Fruit fly (Drosophila melanogaster) whole organism, embryonic: Measurements from ENCODE around the gene Svil.

Experiments
- CG10959 ChIP-seq: fragments of 200-800 bp; sonication (Bioruptor generic); IDR thresholded peaks from 2 replicates; pipeline ENCODE4 v1.3.6; 2022; ENCODE audit warnings: missing biosample characterization, missing genetic modification characterization
- CG10979 ChIP-seq: fragments of 200-800 bp; sonication (Bioruptor generic); optimal IDR thresholded peaks from 2 replicates; lab custom pipeline; 2018; ENCODE audit warnings: missing biosample characterization, mild to moderate bottlenecking, missing genetic modification characterization, moderate library complexity
- CG12391 ChIP-seq: fragments of 200-800 bp; sonication (Bioruptor generic); optimal IDR thresholded peaks from 3 replicates; lab custom pipeline; 2018; ENCODE audit warnings: missing biosample characterization, mild to moderate bottlenecking, missing genetic modification characterization, moderate library complexity
- CG12769 ChIP-seq: fragments of 200-800 bp; sonication (Bioruptor generic); optimal IDR thresholded peaks from 2 replicates; lab custom pipeline; 2019; ENCODE audit warnings: missing biosample characterization, mild to moderate bottlenecking, missing genetic modification characterization, moderate library complexity
- CG12942 ChIP-seq: fragments of 200-800 bp; sonication (Bioruptor generic); optimal IDR thresholded peaks from 3 replicates; lab custom pipeline; 2016; ENCODE audit warnings: missing biosample characterization, missing genetic modification characterization
- CG13287 ChIP-seq: fragments of 200-800 bp; sonication (Bioruptor generic); IDR thresholded peaks from 2 replicates; pipeline ENCODE4 v1.3.6; 2022; ENCODE audit warnings: missing biosample characterization, missing genetic modification characterization; ENCODE audit not compliant: partially characterized antibody
- CG13775 ChIP-seq: fragments of 200-800 bp; sonication (Bioruptor generic); optimal IDR thresholded peaks from 3 replicates; lab custom pipeline; 2017; ENCODE audit warnings: missing biosample characterization, mild to moderate bottlenecking, missing genetic modification characterization
- CG2678 ChIP-seq: fragments of 200-800 bp; sonication (Bioruptor generic); optimal IDR thresholded peaks from 3 replicates; lab custom pipeline; 2019; ENCODE audit warnings: missing biosample characterization, mild to moderate bottlenecking, missing genetic modification characterization, moderate library complexity
- CG31388 ChIP-seq: fragments of 200-800 bp; sonication (Bioruptor generic); optimal IDR thresholded peaks from 2 replicates; lab custom pipeline; 2016; ENCODE audit warnings: missing biosample characterization, missing genetic modification characterization
- CG3838 ChIP-seq: fragments of 200-800 bp; sonication (Bioruptor generic); optimal IDR thresholded peaks from 3 replicates; lab custom pipeline; 2016; ENCODE audit warnings: missing biosample characterization, missing genetic modification characterization
- CG42726 ChIP-seq: fragments of 200-800 bp; sonication (Bioruptor generic); IDR thresholded peaks from 2 replicates; pipeline ENCODE4 v1.3.6; 2022; ENCODE audit warnings: missing biosample characterization, missing genetic modification characterization; ENCODE audit not compliant: partially characterized antibody
- CG4282 ChIP-seq: fragments of 200-800 bp; sonication (Bioruptor generic); optimal IDR thresholded peaks from 2 replicates; lab custom pipeline; 2016; ENCODE audit warnings: missing biosample characterization, missing genetic modification characterization
- CG4360 ChIP-seq: fragments of 200-800 bp; sonication (Bioruptor generic); IDR thresholded peaks from 2 replicates; pipeline ENCODE4 v1.3.6; 2022; ENCODE audit warnings: missing biosample characterization, missing genetic modification characterization
- CG9215 ChIP-seq: fragments of 200-800 bp; sonication (Bioruptor generic); IDR thresholded peaks from 2 replicates; pipeline ENCODE4 v1.3.6; 2022; ENCODE audit warnings: missing biosample characterization, missing genetic modification characterization
- CG9437 ChIP-seq: fragments of 200-800 bp; sonication (Bioruptor generic); optimal IDR thresholded peaks from 2 replicates; lab custom pipeline; 2018; ENCODE audit warnings: missing biosample characterization, mild to moderate bottlenecking, missing genetic modification characterization
- CG9817 ChIP-seq: fragments of 200-800 bp; sonication (Bioruptor generic); optimal IDR thresholded peaks from 2 replicates; lab custom pipeline; 2018; ENCODE audit warnings: missing biosample characterization, mild to moderate bottlenecking, missing genetic modification characterization, moderate library complexity
- CrebB ChIP-seq: fragments of 200-800 bp; sonication (Bioruptor generic); optimal IDR thresholded peaks from 3 replicates; lab custom pipeline; 2018; ENCODE audit warnings: missing biosample characterization, mild to moderate bottlenecking, missing genetic modification characterization
- Drgx ChIP-seq: fragments of 200-800 bp; sonication (Bioruptor generic); IDR thresholded peaks from 2 replicates; pipeline ENCODE4 v1.3.6; 2022; ENCODE audit warnings: missing biosample characterization, missing genetic modification characterization
- Fer1 ChIP-seq: fragments of 200-800 bp; sonication (Bioruptor generic); optimal IDR thresholded peaks from 2 replicates; lab custom pipeline; 2017; ENCODE audit warnings: missing biosample characterization, mild to moderate bottlenecking, missing genetic modification characterization
- Fer2 ChIP-seq: fragments of 200-800 bp; sonication (Bioruptor generic); optimal IDR thresholded peaks from 2 replicates; lab custom pipeline; 2018; ENCODE audit warnings: missing biosample characterization, mild to moderate bottlenecking, missing genetic modification characterization, moderate library complexity
- Jarid2 ChIP-seq: fragments of 200-800 bp; sonication (Bioruptor generic); optimal IDR thresholded peaks from 3 replicates; lab custom pipeline; 2017; ENCODE audit warnings: mild to moderate bottlenecking, missing biosample characterization, missing genetic modification reagents, missing genetic modification characterization
- NC2β ChIP-seq: fragments of 200-800 bp; sonication (Bioruptor generic); optimal IDR thresholded peaks from 2 replicates; lab custom pipeline; 2016; ENCODE audit warnings: missing biosample characterization, missing genetic modification characterization
- Nf-YA ChIP-seq: fragments of 200-800 bp; sonication (Bioruptor generic); IDR thresholded peaks from 2 replicates; pipeline ENCODE4 v1.3.6; 2022; ENCODE audit warnings: missing biosample characterization, missing genetic modification characterization
- Oaz ChIP-seq: fragments of 200-800 bp; sonication (Bioruptor generic); IDR thresholded peaks from 2 replicates; pipeline ENCODE4 v1.3.6; 2022; ENCODE audit warnings: missing biosample characterization, missing genetic modification characterization
- Oli ChIP-seq: fragments of 200-800 bp; sonication (Bioruptor generic); optimal IDR thresholded peaks from 2 replicates; lab custom pipeline; 2018; ENCODE audit warnings: missing biosample characterization, mild to moderate bottlenecking, missing genetic modification characterization, moderate library complexity
- Rfx ChIP-seq: fragments of 200-800 bp; sonication (Bioruptor generic); IDR thresholded peaks from 2 replicates; pipeline ENCODE4 v1.3.6; 2022; ENCODE audit warnings: missing biosample characterization, missing genetic modification characterization
- Scr ChIP-seq: fragments of 200-800 bp; sonication (Bioruptor generic); IDR thresholded peaks from 2 replicates; pipeline ENCODE4 v1.3.6; 2022; ENCODE audit warnings: missing biosample characterization, missing genetic modification characterization; ENCODE audit not compliant: partially characterized antibody
- ab ChIP-seq: fragments of 200-800 bp; sonication (Bioruptor generic); optimal IDR thresholded peaks from 2 replicates; lab custom pipeline; 2016; ENCODE audit warnings: missing biosample characterization, missing genetic modification characterization
- ara ChIP-seq: fragments of 200-800 bp; sonication (Bioruptor generic); IDR thresholded peaks from 2 replicates; pipeline ENCODE4 v1.3.6; 2022; ENCODE audit warnings: missing biosample characterization, missing genetic modification characterization
- ase ChIP-seq: fragments of 200-800 bp; sonication (Bioruptor generic); IDR thresholded peaks from 3 replicates; pipeline ENCODE4 v1.3.6; 2022; ENCODE audit warnings: missing biosample characterization, missing genetic modification characterization
- az2 ChIP-seq: fragments of 200-800 bp; sonication (Bioruptor generic); optimal IDR thresholded peaks from 3 replicates; lab custom pipeline; 2016; ENCODE audit warnings: missing biosample characterization, missing genetic modification characterization
- dimm ChIP-seq: fragments of 200-800 bp; sonication (Bioruptor generic); IDR thresholded peaks from 2 replicates; pipeline ENCODE4 v1.3.6; 2022; ENCODE audit warnings: missing biosample characterization, missing genetic modification characterization
- dmrt99B ChIP-seq: fragments of 200-800 bp; sonication (Bioruptor generic); optimal IDR thresholded peaks from 2 replicates; lab custom pipeline; 2018; ENCODE audit warnings: missing biosample characterization, mild to moderate bottlenecking, missing genetic modification characterization, moderate library complexity
- dpn ChIP-seq, 2 experiments: fragments of 200-800 bp; sonication (Bioruptor generic); optimal IDR thresholded peaks; 3 replicates each; lab custom pipeline; 2016; ENCODE audit warnings: missing biosample characterization in 2 of 2, missing genetic modification characterization in 2 of 2
- gro ChIP-seq: fragments of 200-800 bp; sonication (Bioruptor generic); optimal IDR thresholded peaks from 2 replicates; lab custom pipeline; 2016; ENCODE audit warnings: missing biosample characterization, missing genetic modification characterization
- h ChIP-seq: fragments of >200 bp; optimal IDR thresholded peaks from 2 replicates; lab custom pipeline; 2017
- hbn ChIP-seq: fragments of 200-800 bp; sonication (Bioruptor generic); IDR thresholded peaks from 2 replicates; pipeline ENCODE4 v1.3.6; 2022; ENCODE audit warnings: missing biosample characterization, missing genetic modification characterization; ENCODE audit not compliant: partially characterized antibody
- her ChIP-seq: fragments of 200-800 bp; sonication (Bioruptor generic); optimal IDR thresholded peaks from 2 replicates; lab custom pipeline; 2016; ENCODE audit warnings: missing biosample characterization, missing genetic modification characterization
- jing ChIP-seq: fragments of 200-800 bp; sonication (Bioruptor generic); optimal IDR thresholded peaks from 2 replicates; lab custom pipeline; 2018; ENCODE audit warnings: missing biosample characterization, mild to moderate bottlenecking, missing genetic modification characterization
- lmd ChIP-seq: fragments of 200-800 bp; sonication (Bioruptor generic); IDR thresholded peaks from 2 replicates; pipeline ENCODE4 v1.3.6; 2022; ENCODE audit warnings: missing biosample characterization, missing genetic modification characterization
- lola ChIP-seq, 3 experiments: fragments of >200 bp in 2 of 3; fragments of 200-800 bp in 1 of 3; sonication (Bioruptor generic) in 1 of 3; optimal IDR thresholded peaks; 2 replicates each; lab custom pipeline; 2017 to 2019; ENCODE audit warnings: missing biosample characterization in 3 of 3, missing genetic modification characterization in 3 of 3, mild to moderate bottlenecking in 1 of 3, moderate library complexity in 1 of 3
- lov ChIP-seq, 2 experiments: fragments of 200-800 bp in 1 of 2; fragments of >200 bp in 1 of 2; sonication (Bioruptor generic) in 1 of 2; IDR thresholded peaks in 1 of 2; optimal IDR thresholded peaks in 1 of 2; 2 replicates in 1 of 2; 3 replicates in 1 of 2; pipeline versions ENCODE4 v1.3.6 to Lab custom; 2017 to 2022; ENCODE audit warnings: missing biosample characterization in 1 of 2, missing genetic modification characterization in 1 of 2
- pzg ChIP-seq: fragments of 200-800 bp; sonication (Bioruptor generic); optimal IDR thresholded peaks from 3 replicates; lab custom pipeline; 2018; ENCODE audit warnings: missing biosample characterization, mild to moderate bottlenecking, missing genetic modification characterization, moderate library complexity
- sd ChIP-seq: fragments of 200-800 bp; sonication (Bioruptor generic); optimal IDR thresholded peaks from 3 replicates; lab custom pipeline; 2018; ENCODE audit warnings: missing biosample characterization, mild to moderate bottlenecking, missing genetic modification characterization, moderate library complexity
- seq ChIP-seq: fragments of 200-800 bp; sonication (Bioruptor generic); IDR thresholded peaks from 2 replicates; pipeline ENCODE4 v1.3.6; 2022; ENCODE audit warnings: missing biosample characterization, missing genetic modification characterization
- sisA ChIP-seq: fragments of 200-800 bp; sonication (Bioruptor generic); IDR thresholded peaks from 2 replicates; pipeline ENCODE4 v1.3.6; 2022; ENCODE audit warnings: missing biosample characterization, missing genetic modification characterization
- stwl ChIP-seq: fragments of 200-800 bp; sonication (Bioruptor generic); optimal IDR thresholded peaks from 3 replicates; lab custom pipeline; 2018; ENCODE audit warnings: missing biosample characterization, mild to moderate bottlenecking, missing genetic modification characterization, moderate library complexity
- ttk ChIP-seq: fragments of 200-800 bp; sonication (Bioruptor generic); IDR thresholded peaks from 2 replicates; pipeline ENCODE4 v2.1.2; 2022; ENCODE audit warnings: missing biosample characterization, missing genetic modification characterization
- zen ChIP-seq: fragments of 200-800 bp; sonication (Bioruptor generic); optimal IDR thresholded peaks from 3 replicates; lab custom pipeline; 2018; ENCODE audit warnings: missing biosample characterization, mild to moderate bottlenecking, missing genetic modification characterization, moderate library complexity

Svil gene

dm6 chr3L:2475564-2476260 lies 98.3 kb downstream of the Svil start, which contains the start of gene CG16762 (continued):
- TF ChIP-seq CG10979 (tag; lab: Kevin White, UChicago), result peak; percentile 10
- no peak for TF ChIP-seq CG4360 (GFP tag; lab: Robert Waterston, UW)
- peak; percentile 46 for TF ChIP-seq Jarid2 (GFP tag; lab: Kevin White, UChicago)
- TF ChIP-seq CG12391, result peak; percentile 25
- TF ChIP-seq CG2678 (tag; lab: Kevin White, UChicago), result peak; percentile 79
- peak; percentile 10 for TF ChIP-seq her (GFP tag; lab: Kevin White, UChicago)
- peak; percentile 3 for TF ChIP-seq az2
- no peak for TF ChIP-seq CG4282 (GFP tag; lab: Kevin White, UChicago)
- TF ChIP-seq hbn (GFP tag; lab: Robert Waterston, UW), result no peak
- TF ChIP-seq ttk (GFP tag; lab: Robert Waterston, UW), result no peak
- no peak for TF ChIP-seq dpn (GFP tag; optimal IDR thresholded peaks at IDR 0.05; lab: Kevin White, UChicago)
- TF ChIP-seq Scr (GFP tag; lab: Robert Waterston, UW), result no peak
- TF ChIP-seq CG3838 (GFP tag; lab: Kevin White, UChicago), result peak; percentile 38
- TF ChIP-seq Oaz (GFP tag; lab: Robert Waterston, UW), result no peak
- TF ChIP-seq gro, result peak; percentile 60
- TF ChIP-seq dimm (GFP tag; lab: Robert Waterston, UW), result no peak
- peak; percentile 37 for TF ChIP-seq CrebB (tag; lab: Kevin White, UChicago)
- TF ChIP-seq stwl (tag; lab: Kevin White, UChicago), result no peak
- no peak for TF ChIP-seq h (lab: Kevin White, UChicago)
- no peak for TF ChIP-seq Drgx (GFP tag; lab: Robert Waterston, UW)
- TF ChIP-seq Nf-YA (GFP tag; lab: Robert Waterston, UW), result no peak
- TF ChIP-seq CG9215 (GFP tag; lab: Robert Waterston, UW), result no peak
- no peak for TF ChIP-seq lmd (GFP tag; lab: Robert Waterston, UW)
- TF ChIP-seq Rfx (GFP tag; lab: Robert Waterston, UW), result peak; percentile 28; the same call in 1 of the 2 replicates
- TF ChIP-seq lov (optimal IDR thresholded peaks at IDR 0.05; lab: Kevin White, UChicago), result no peak
- peak; percentile 15; the same call in 1 of the 3 replicates for TF ChIP-seq lov (GFP tag; IDR thresholded peaks at IDR 0.05; lab: Robert Waterston, UW)
- peak; percentile 75 for TF ChIP-seq Fer1 (GFP tag; lab: Kevin White, UChicago)
- peak; percentile 38 for TF ChIP-seq Fer2
- peak in 1 of 3 experiments; percentile 38 for TF ChIP-seq lola (GFP tag; optimal IDR thresholded peaks at IDR 0.05; lab: Kevin White, UChicago)
- no peak for TF ChIP-seq CG42726
- no peak for TF ChIP-seq seq (GFP tag; lab: Robert Waterston, UW)
- TF ChIP-seq sd, result no peak
- TF ChIP-seq CG9817 (tag; lab: Kevin White, UChicago), result peak; percentile 27
- peak; percentile 20 for TF ChIP-seq Oli (tag; lab: Kevin White, UChicago)
- TF ChIP-seq CG9437, result no peak
- no peak for TF ChIP-seq CG31388 (GFP tag; lab: Kevin White, UChicago)
- no peak for TF ChIP-seq zen (tag; lab: Kevin White, UChicago)
- TF ChIP-seq CG12769, result peak; percentile 67
- TF ChIP-seq pzg (GFP tag; lab: Kevin White, UChicago), result no peak
- peak; percentile 65 for TF ChIP-seq dmrt99B
- TF ChIP-seq CG12942 (GFP tag; lab: Kevin White, UChicago), result peak; percentile 51
- TF ChIP-seq CG10959 (GFP tag; lab: Robert Waterston, UW), result no peak
- TF ChIP-seq ab (GFP tag; lab: Kevin White, UChicago), result no peak
- no peak for TF ChIP-seq jing (GFP tag; lab: Kevin White, UChicago)
- TF ChIP-seq NC2β (GFP tag; lab: Kevin White, UChicago), result peak; percentile 8
- no peak for TF ChIP-seq ara
- no peak for TF ChIP-seq sisA (GFP tag; lab: Robert Waterston, UW)
- no peak for TF ChIP-seq ase (GFP tag; lab: Robert Waterston, UW)
- TF ChIP-seq CG13775, result no peak
- TF ChIP-seq CG13287 (GFP tag; lab: Robert Waterston, UW), result no peak
